Fruit fly (Drosophila melanogaster): Measurements from ENCODE around the gene CG9356.

The CG9356 gene

dm6 chr3R:9434543-9435407 lies 30.7 kb upstream of the CG9356 start (continued):
- TF ChIP-seq disco-r (GFP tag; optimal IDR thresholded peaks at IDR 0.05): peak; percentile 56
- TF ChIP-seq CG10543 (GFP tag; optimal IDR thresholded peaks at IDR 0.05): peak; percentile 61
- peak in 1 of 2 experiments; percentile 67 for TF ChIP-seq Hr78 (GFP tag; optimal IDR thresholded peaks at IDR 0.05)
- TF ChIP-seq Sin3A (optimal IDR thresholded peaks at IDR 0.05): no peak
- peak; percentile 78 for TF ChIP-seq jumu (GFP tag; optimal IDR thresholded peaks at IDR 0.05)
- TF ChIP-seq shn (GFP tag; optimal IDR thresholded peaks at IDR 0.05): peak; percentile 55
- peak; percentile 69 for TF ChIP-seq Dip3 (GFP tag; optimal IDR thresholded peaks at IDR 0.05)
- TF ChIP-seq row (GFP tag; IDR thresholded peaks at IDR 0.05): peak; percentile 90
- TF ChIP-seq salm (tag; optimal IDR thresholded peaks at IDR 0.05): peak; percentile 75
- TF ChIP-seq CG13775 (GFP tag; optimal IDR thresholded peaks at IDR 0.05): peak; percentile 76
- peak; percentile 79 for TF ChIP-seq CG6683 (GFP tag; optimal IDR thresholded peaks at IDR 0.05)
- no peak for TF ChIP-seq CG3065 (GFP tag; optimal IDR thresholded peaks at IDR 0.05)
- TF ChIP-seq stwl (tag; optimal IDR thresholded peaks at IDR 0.05): no peak
- TF ChIP-seq CG12219 (GFP tag; optimal IDR thresholded peaks at IDR 0.05): peak; percentile 72
- peak; percentile 26 for TF ChIP-seq CG10274 (GFP tag; optimal IDR thresholded peaks at IDR 0.05)
- peak; percentile 66 for TF ChIP-seq Max (GFP tag; optimal IDR thresholded peaks at IDR 0.05)
- peak; percentile 64 for TF ChIP-seq CG2116 (GFP tag; optimal IDR thresholded peaks at IDR 0.05)
- TF ChIP-seq CG2202 (tag; optimal IDR thresholded peaks at IDR 0.05): peak; percentile 42
- peak; percentile 84 for TF ChIP-seq zfh1 (GFP tag; IDR thresholded peaks at IDR 0.05)
- TF ChIP-seq CG34376 (GFP tag; optimal IDR thresholded peaks at IDR 0.05): peak; percentile 56
- TF ChIP-seq Eip74EF (GFP tag; optimal IDR thresholded peaks at IDR 0.05): peak in 1 of 2 experiments; percentile 78
- peak; percentile 6 for TF ChIP-seq CG7987 (GFP tag; optimal IDR thresholded peaks at IDR 0.05)
- no peak for TF ChIP-seq Doc2 (GFP tag; IDR thresholded peaks at IDR 0.05)
- TF ChIP-seq CG14710 (tag; optimal IDR thresholded peaks at IDR 0.05): peak; percentile 67
- peak; percentile 82; the same call in 1 of the 2 replicates for TF ChIP-seq dimm (GFP tag; IDR thresholded peaks at IDR 0.05)
- TF ChIP-seq BtbVII (GFP tag; optimal IDR thresholded peaks at IDR 0.05): peak; percentile 76
- no peak for TF ChIP-seq CG1832 (GFP tag; optimal IDR thresholded peaks at IDR 0.05)
- TF ChIP-seq unpg (GFP tag; optimal IDR thresholded peaks at IDR 0.05): peak; percentile 91
- peak; percentile 74 for TF ChIP-seq fu2 (GFP tag; optimal IDR thresholded peaks at IDR 0.05)
- peak; percentile 38 for TF ChIP-seq CG30431 (GFP tag; optimal IDR thresholded peaks at IDR 0.05)
- peak; percentile 53 for TF ChIP-seq CG6813 (GFP tag; optimal IDR thresholded peaks at IDR 0.05)
- 0 out of 2 replicates have a peak, but pooled peaks have one; percentile 39 for TF ChIP-seq crol (GFP tag; IDR thresholded peaks at IDR 0.05)
- no peak for TF ChIP-seq CG30020 (tag; optimal IDR thresholded peaks at IDR 0.05)
- TF ChIP-seq CG15073 (GFP tag; optimal IDR thresholded peaks at IDR 0.05): no peak
- TF ChIP-seq Gsc (GFP tag; IDR thresholded peaks at IDR 0.05): no peak; the same call in 1 of the 2 replicates
- TF ChIP-seq CG9797 (GFP tag; optimal IDR thresholded peaks at IDR 0.05): no peak
- peak; percentile 83 for TF ChIP-seq esg (GFP tag; conservative IDR thresholded peaks at IDR 0.05)
- TF ChIP-seq sisA (GFP tag; IDR thresholded peaks at IDR 0.05): peak; percentile 50
- TF ChIP-seq hth (optimal IDR thresholded peaks at IDR 0.05): no peak
- peak; percentile 94 for TF ChIP-seq gem (tag; optimal IDR thresholded peaks at IDR 0.05)
- TF ChIP-seq tap (tag; optimal IDR thresholded peaks at IDR 0.05): peak; percentile 86
- no peak for TF ChIP-seq ab (GFP tag; optimal IDR thresholded peaks at IDR 0.05)
- TF ChIP-seq CG8478 (optimal IDR thresholded peaks at IDR 0.05): no peak
- TF ChIP-seq CG1792 (GFP tag; optimal IDR thresholded peaks at IDR 0.05): peak; percentile 72
- peak; percentile 92 for TF ChIP-seq PHDP (tag; optimal IDR thresholded peaks at IDR 0.05)
- TF ChIP-seq CG8290 (GFP tag; optimal IDR thresholded peaks at IDR 0.05): peak; percentile 54
- TF ChIP-seq CG8290 (tag; optimal IDR thresholded peaks at IDR 0.05): peak in 1 of 2 experiments; percentile 18
- TF ChIP-seq CG34224 (GFP tag; IDR thresholded peaks at IDR 0.05; ENCODE audit: partially characterized antibody): no peak
- peak; percentile 76 for TF ChIP-seq pum (GFP tag; optimal IDR thresholded peaks at IDR 0.05)

Measured in whole organism, embryonic.